Worm (Caenorhabditis elegans): ENCODE data around the gene F54D5.17.

Gene F54D5.17

DNA sequence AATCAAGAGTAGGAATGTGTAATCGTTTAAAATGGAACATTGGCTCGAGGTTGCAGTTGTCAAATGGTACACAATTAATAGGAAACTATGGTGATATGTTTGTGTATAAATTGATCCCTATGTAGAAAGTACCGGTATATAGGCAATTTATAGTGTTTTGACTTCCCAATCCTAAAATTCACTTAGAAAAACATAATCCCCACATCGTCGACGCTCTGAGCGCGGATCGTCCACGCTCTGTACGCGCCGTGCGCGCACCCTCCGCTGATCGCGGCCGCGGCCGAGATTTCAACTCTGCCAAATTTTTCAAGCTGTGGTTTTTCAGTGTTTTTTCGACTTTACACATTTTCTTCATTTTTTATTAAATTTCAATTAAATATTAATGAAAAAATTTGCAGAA, at the start of gene F54D5.17:
Gene F54D5.17 (plus strand): TSS at position 301 of the 400 bp plus-strand sequence.
- TF ChIP-seq ama-1 (optimal IDR thresholded peaks at IDR 0.05) (no peak), D1046.2 (GFP tag; IDR thresholded peaks at IDR 0.05) (no peak), set-16 (GFP tag; IDR thresholded peaks at IDR 0.05) (peak; percentile 15; the same call in 1 of the 2 replicates)

DNA sequence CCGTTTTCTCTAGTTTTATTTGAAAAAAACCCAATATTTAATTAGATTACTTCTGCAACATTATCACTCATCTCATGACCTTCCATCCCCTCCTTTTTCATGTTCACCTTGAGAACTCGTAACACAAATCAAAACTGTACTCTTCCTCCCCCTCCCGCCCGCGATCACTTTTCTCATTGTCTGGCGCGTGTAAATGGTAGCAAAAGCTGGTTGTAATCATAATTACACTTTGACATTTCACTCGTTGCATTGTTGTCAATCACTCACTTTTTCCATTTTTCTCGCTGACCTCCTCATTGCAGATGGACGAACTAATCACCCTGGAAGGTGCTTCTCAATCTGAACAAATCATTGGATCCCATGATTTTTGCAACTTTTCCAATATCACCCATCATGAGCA, 46.1 kb upstream of the F54D5.17 start, which contains the start of gene npr-41:
Gene npr-41 (plus strand): TSS at position 301 of the 400 bp plus-strand sequence.
- no peak for TF ChIP-seq hlh-11 (tag; optimal IDR thresholded peaks at IDR 0.05)
- no peak for TF ChIP-seq F49E8.2 (tag; optimal IDR thresholded peaks at IDR 0.05; ENCODE audit: borderline replicate concordance)
- no peak for TF ChIP-seq dpl-1 (GFP tag; optimal IDR thresholded peaks at IDR 0.05)
- TF ChIP-seq R02D3.7 (tag; optimal IDR thresholded peaks at IDR 0.05): no peak
- no peak for TF ChIP-seq ceh-20 (GFP tag; IDR thresholded peaks at IDR 0.05)
- TF ChIP-seq F44E2.7 (GFP tag; IDR thresholded peaks at IDR 0.05): no peak
- no peak for TF ChIP-seq ztf-7 (tag; optimal IDR thresholded peaks at IDR 0.05)
- no peak for TF ChIP-seq ZK337.2 (GFP tag; IDR thresholded peaks at IDR 0.05)
- no peak for TF ChIP-seq unc-130 (GFP tag; optimal IDR thresholded peaks at IDR 0.05)
- no peak for TF ChIP-seq unc-39 (tag; optimal IDR thresholded peaks at IDR 0.05)
- TF ChIP-seq spr-3 (GFP tag; optimal IDR thresholded peaks at IDR 0.05): no peak
- TF ChIP-seq ctbp-1 (GFP tag; IDR thresholded peaks at IDR 0.05): no peak
- TF ChIP-seq saeg-2 (GFP tag; IDR thresholded peaks at IDR 0.05): no peak
- no peak for TF ChIP-seq ama-1 (optimal IDR thresholded peaks at IDR 0.05)
- TF ChIP-seq snpc-1.2 (GFP tag; IDR thresholded peaks at IDR 0.05): no peak
- no peak for TF ChIP-seq nhr-76 (tag; optimal IDR thresholded peaks at IDR 0.05)

DNA sequence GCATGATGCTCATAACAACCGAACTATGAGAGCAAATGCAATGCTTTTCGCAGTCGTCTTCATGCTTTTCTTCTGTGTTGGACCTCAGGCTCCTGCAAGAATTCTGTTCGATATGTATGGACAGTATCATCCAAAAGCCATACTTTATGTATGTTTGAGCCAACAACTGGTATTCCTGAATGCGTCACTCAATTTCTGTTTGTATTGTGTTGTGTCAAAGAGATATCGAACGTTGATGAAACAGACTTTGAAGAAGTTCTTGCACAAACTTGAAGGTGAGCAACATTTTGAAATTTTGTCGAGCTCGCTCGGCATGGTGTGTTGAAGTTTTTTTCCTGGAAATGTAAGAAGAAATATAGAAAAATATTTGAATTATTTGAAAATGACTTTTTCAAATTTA, 43.5 kb upstream of the F54D5.17 start:
- TF ChIP-seq skn-1 (tag; optimal IDR thresholded peaks at IDR 0.05): no peak
- TF ChIP-seq madf-9 (GFP tag; conservative IDR thresholded peaks at IDR 0.05): no peak
- TF ChIP-seq unc-62 (GFP tag; optimal IDR thresholded peaks at IDR 0.05 in 1 of 2): peak in 1 of 2 experiments; percentile 74
- TF ChIP-seq unc-62 (tag; optimal IDR thresholded peaks at IDR 0.05): no peak
- TF ChIP-seq F10B5.3 (tag; optimal IDR thresholded peaks at IDR 0.05): no peak
- peak; percentile 59 for TF ChIP-seq aha-1 (tag)
- no peak for TF ChIP-seq mes-2 (tag; optimal IDR thresholded peaks at IDR 0.05; ENCODE audit: poor library complexity, severe bottlenecking)
- no peak for TF ChIP-seq lsy-2 (tag; optimal IDR thresholded peaks at IDR 0.05)

DNA sequence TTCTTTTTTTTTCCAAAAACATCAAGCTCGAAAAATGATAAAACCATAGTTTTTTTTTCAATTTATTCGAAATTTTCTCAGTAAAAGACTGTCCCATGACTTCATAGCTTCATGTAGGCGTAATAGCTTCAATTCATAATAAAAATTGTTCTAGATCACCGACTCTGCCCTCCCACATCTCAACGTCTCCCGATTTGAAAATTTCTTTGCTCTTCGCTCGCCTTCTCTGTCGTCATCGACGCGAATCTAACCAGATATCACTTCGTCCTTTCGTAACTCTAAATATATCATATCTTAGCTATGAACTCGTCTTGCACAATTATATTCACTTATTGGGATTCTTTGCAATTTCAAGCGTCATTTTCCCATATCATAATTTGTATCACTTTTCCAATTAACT, 41.7 kb upstream of the F54D5.17 start, which contains the start of gene srh-44:
Gene srh-44 (plus strand): TSS at position 301 of the 400 bp plus-strand sequence.
- no peak for TF ChIP-seq unc-130 (GFP tag; optimal IDR thresholded peaks at IDR 0.05)
- TF ChIP-seq ZK546.5 (tag; optimal IDR thresholded peaks at IDR 0.05): no peak

DNA sequence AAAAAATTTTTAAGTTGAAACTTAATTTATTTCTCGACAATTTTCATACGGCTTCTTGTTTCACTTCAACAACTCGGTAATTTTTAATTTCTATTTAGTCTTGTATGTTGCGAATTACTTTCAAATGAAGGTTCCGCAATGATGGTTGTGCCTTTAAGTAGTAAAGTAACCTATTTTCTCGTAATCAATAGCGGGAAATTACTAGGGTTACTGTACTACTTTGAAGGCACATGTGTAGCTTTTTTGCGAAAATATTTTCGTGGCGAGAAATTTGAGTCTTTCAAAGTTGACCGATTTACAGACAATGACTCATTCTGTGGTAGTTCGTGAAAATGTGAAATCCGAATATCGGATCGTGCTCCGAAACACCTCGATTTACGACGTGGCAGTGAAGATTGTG, 38.3 kb upstream of the F54D5.17 start, which contains the start of gene B0334.10:
Gene B0334.10 (plus strand): TSS at position 301 of the 400 bp plus-strand sequence.
- TF ChIP-seq fos-1 (tag; optimal IDR thresholded peaks at IDR 0.05) (no peak), unc-62 (GFP tag; optimal IDR thresholded peaks at IDR 0.05 in 1 of 2) (no peak), unc-62 (tag; optimal IDR thresholded peaks at IDR 0.05) (no peak)

DNA sequence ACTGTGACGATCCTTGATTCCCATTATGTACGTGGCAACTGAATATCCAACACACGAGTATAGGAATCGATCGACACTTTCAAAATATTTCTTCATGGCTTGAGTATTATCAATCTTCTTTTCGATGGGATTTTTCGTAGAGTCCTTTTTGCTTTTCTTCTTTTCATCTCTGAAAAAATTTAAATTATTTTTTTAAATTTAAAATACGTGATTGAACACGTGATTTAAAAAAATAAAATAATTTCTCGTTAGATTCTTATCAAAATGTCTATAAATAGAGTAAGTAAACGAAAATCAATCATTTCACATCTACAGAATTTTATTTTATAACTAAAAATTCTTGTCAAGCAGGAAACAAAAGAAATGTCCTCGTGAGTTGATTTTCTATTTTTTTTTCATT, 35.1 kb upstream of the F54D5.17 start, which contains the start of gene Y62F5A.10:
Gene Y62F5A.10 (plus strand): TSS at position 301 of the 400 bp plus-strand sequence.
- TF ChIP-seq dmd-9 (GFP tag; IDR thresholded peaks at IDR 0.05) (no peak), attf-4 (tag; optimal IDR thresholded peaks at IDR 0.05) (no peak), T26A8.4 (GFP tag; IDR thresholded peaks at IDR 0.05) (no peak), zip-11 (GFP tag; IDR thresholded peaks at IDR 0.05) (no peak), ceh-82 (tag; optimal IDR thresholded peaks at IDR 0.05) (no peak), mes-2 (tag; optimal IDR thresholded peaks at IDR 0.05; ENCODE audit: poor library complexity, severe bottlenecking) (no peak)

All from whole organism, L4 larva.